Fruit fly (Drosophila melanogaster) whole organism: ENCODE data around the gene CG45089.

Source experiments
- CG8478 ChIP-seq: fragments of >200 bp; optimal IDR thresholded peaks from 2 replicates; lab custom pipeline; 2018; ENCODE audit warnings: inconsistent platforms
- Dll ChIP-seq: fragments of >200 bp; optimal IDR thresholded peaks from 2 replicates; lab custom pipeline; 2017
- EcR ChIP-seq, 2 experiments: fragments of >200 bp; optimal IDR thresholded peaks; 2 replicates each; lab custom pipeline; 2017; ENCODE audit warnings: missing biosample characterization in 2 of 2, missing genetic modification characterization in 2 of 2, missing genetic modification reagents in 2 of 2
- pan ChIP-seq: fragments of >200 bp; optimal IDR thresholded peaks from 2 replicates; lab custom pipeline; 2017
- psq ChIP-seq: fragments of >200 bp; optimal IDR thresholded peaks from 2 replicates; lab custom pipeline; 2017
- usp ChIP-seq: fragments of >200 bp; optimal IDR thresholded peaks from 2 replicates; lab custom pipeline; 2017; ENCODE audit warnings: missing biosample characterization, missing genetic modification characterization, mixed read lengths

Gene CG45089

dm6 chrX:7888386-7889024 is 5.1 kb downstream of the CG45089 start, which contains the start of gene Acat1:
TSS of gene Acat1 (minus strand) at chrX:7888785.
- no peak for TF ChIP-seq Dll (lab: Kevin White, UChicago)
- no peak for TF ChIP-seq pan
- TF ChIP-seq CG8478 (lab: Kevin White, UChicago), result no peak
- TF ChIP-seq EcR (GFP tag; optimal IDR thresholded peaks at IDR 0.05; lab: Kevin White, UChicago), result no peak
- TF ChIP-seq psq (lab: Kevin White, UChicago), result no peak
- TF ChIP-seq usp (GFP tag; lab: Kevin White, UChicago), result no peak

DNA sequence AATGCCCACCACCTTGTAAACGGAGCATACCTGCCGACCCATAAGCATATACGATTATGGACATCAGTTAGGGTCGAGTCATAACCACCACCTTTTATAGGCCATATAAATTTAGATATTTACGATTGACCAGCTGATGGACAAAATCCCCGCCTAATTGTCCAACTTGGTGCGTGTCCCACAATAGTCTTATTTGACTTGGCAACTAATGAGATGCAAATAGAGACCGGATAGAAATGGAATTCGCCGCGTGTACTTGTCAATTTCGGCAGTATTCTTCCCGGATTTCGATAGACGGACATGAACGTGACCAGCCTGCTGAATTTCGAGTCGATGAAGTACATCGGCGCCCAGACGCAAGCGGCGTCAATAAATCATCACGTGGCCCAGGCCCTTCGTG is 9.2 kb downstream of the CG45089 start, which contains the start of gene Ir7g:
TSS of gene Ir7g (plus strand) at position 301 of the 400 bp plus-strand sequence.
- TF ChIP-seq usp (GFP tag; lab: Kevin White, UChicago) (no peak), Dll (lab: Kevin White, UChicago) (no peak), EcR (GFP tag; optimal IDR thresholded peaks at IDR 0.05; lab: Kevin White, UChicago) (no peak), pan (no peak), CG8478 (lab: Kevin White, UChicago) (no peak), psq (lab: Kevin White, UChicago) (no peak)

- TF ChIP-seq usp (GFP tag; lab: Kevin White, UChicago) (no peak), pan (no peak), CG8478 (lab: Kevin White, UChicago) (no peak), EcR (GFP tag; optimal IDR thresholded peaks at IDR 0.05; lab: Kevin White, UChicago) (no peak), psq (lab: Kevin White, UChicago) (no peak), Dll (lab: Kevin White, UChicago) (no peak)
These were observed 9.7 kb downstream of the CG45089 start, which contains the start of gene Ir7f for dm6 chrX:7883926-7884325. TSS of gene Ir7f (minus strand) at chrX:7884026.

- no peak for TF ChIP-seq pan
- no peak for TF ChIP-seq EcR (GFP tag; optimal IDR thresholded peaks at IDR 0.05; lab: Kevin White, UChicago)
- TF ChIP-seq usp (GFP tag; lab: Kevin White, UChicago), result no peak
- no peak for TF ChIP-seq Dll (lab: Kevin White, UChicago)
- no peak for TF ChIP-seq CG8478 (lab: Kevin White, UChicago)
- TF ChIP-seq psq (lab: Kevin White, UChicago), result no peak
These were observed 12.0 kb downstream of the CG45089 start, which contains the start of gene Ir7e for dm6 chrX:7881579-7881978. TSS of gene Ir7e (minus strand) at chrX:7881679.

DNA sequence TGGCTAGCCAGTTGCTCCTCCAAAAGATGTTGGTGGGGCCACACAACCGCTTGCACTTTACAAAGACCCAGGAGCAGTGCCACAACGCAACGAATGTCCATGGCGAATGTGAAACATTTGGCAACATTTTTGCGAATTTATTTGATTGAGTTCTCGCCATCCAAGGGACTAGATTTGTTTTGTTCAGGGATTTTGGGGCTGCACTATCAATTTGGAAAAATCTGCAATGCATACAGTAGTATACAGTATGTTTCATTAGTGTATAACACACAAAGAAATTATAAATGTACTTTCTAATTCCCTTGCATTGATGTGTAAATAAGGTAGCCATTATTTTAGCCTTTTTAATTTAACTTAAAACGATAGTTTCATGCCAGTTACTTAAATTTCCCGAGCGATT is 14.9 kb downstream of the CG45089 start, which contains the start of gene Ir7d:
TSS of gene Ir7d (minus strand) at position 101 of the 400 bp plus-strand sequence.
- TF ChIP-seq psq (lab: Kevin White, UChicago) (no peak), pan (no peak), EcR (GFP tag; optimal IDR thresholded peaks at IDR 0.05; lab: Kevin White, UChicago) (no peak)

- no peak for TF ChIP-seq psq (lab: Kevin White, UChicago)
- no peak for TF ChIP-seq EcR (GFP tag; optimal IDR thresholded peaks at IDR 0.05; lab: Kevin White, UChicago)
- no peak for TF ChIP-seq Dll (lab: Kevin White, UChicago)
- no peak for TF ChIP-seq pan
- no peak for TF ChIP-seq CG8478 (lab: Kevin White, UChicago)
- no peak for TF ChIP-seq usp (GFP tag; lab: Kevin White, UChicago)
These were observed 19.5 kb downstream of the CG45089 start, which contains the start of gene Ir7c for dm6 chrX:7874094-7874493. TSS of gene Ir7c (plus strand) at chrX:7874394.

dm6 chrX:7873172-7873930 is 20.2 kb downstream of the CG45089 start, which contains the start of gene dec:
TSS of gene dec (minus strand) at chrX:7873222.
- no peak for TF ChIP-seq CG8478 (lab: Kevin White, UChicago)
- TF ChIP-seq Dll (lab: Kevin White, UChicago), result no peak
- no peak for TF ChIP-seq psq (lab: Kevin White, UChicago)
- TF ChIP-seq usp (GFP tag; lab: Kevin White, UChicago), result no peak
- no peak for TF ChIP-seq EcR (GFP tag; optimal IDR thresholded peaks at IDR 0.05; lab: Kevin White, UChicago)
- no peak for TF ChIP-seq pan

DNA sequence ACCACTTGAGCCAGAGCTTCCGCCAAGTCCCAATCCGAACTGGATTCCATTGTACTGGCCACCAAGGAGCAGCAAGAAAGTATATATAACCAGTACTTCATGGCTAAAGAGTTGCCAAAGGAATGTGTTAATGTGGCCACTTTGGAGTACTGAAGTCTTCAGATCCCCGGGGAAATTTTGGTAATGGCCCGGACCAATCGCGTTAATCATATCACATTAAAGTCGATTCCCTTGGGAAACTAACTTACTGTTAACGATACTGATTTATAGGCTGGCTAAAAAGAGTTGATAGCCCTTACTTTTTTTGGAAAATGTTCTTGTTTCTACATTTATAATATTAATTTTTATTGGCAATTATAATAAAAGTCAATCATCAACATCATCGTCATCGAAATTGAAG is 26.7 kb downstream of the CG45089 start, which contains the start of gene Ir7b:
TSS of gene Ir7b (minus strand) at position 101 of the 400 bp plus-strand sequence.
- TF ChIP-seq CG8478 (lab: Kevin White, UChicago), result no peak
- TF ChIP-seq usp (GFP tag; lab: Kevin White, UChicago), result no peak

DNA sequence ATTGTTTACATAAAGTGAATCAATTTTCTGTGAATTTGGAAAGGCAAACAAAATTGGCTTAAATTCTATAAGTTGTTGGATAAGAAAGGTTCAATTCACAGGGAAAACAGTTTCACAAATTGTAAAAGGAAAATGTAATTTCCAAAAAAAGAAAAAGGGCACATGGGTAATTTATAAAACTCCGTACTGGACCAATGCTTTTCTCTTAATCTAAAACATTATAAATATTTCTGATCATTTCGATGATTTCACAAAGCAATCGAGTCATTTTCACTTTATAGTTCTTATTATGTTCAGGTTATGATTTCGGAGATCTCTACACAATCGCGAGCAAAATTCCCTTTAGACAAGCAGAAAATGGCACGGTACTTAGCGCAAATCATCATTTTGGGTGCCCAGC is 35.7 kb downstream of the CG45089 start, which contains the start of gene CG1409:
TSS of gene CG1409 (plus strand) at position 301 of the 400 bp plus-strand sequence.
- no peak for TF ChIP-seq psq (lab: Kevin White, UChicago)
- no peak for TF ChIP-seq EcR (GFP tag; optimal IDR thresholded peaks at IDR 0.05; lab: Kevin White, UChicago)
- no peak for TF ChIP-seq Dll (lab: Kevin White, UChicago)
- no peak for TF ChIP-seq usp (GFP tag; lab: Kevin White, UChicago)
- TF ChIP-seq CG8478 (lab: Kevin White, UChicago), result no peak
- TF ChIP-seq pan, result no peak

DNA sequence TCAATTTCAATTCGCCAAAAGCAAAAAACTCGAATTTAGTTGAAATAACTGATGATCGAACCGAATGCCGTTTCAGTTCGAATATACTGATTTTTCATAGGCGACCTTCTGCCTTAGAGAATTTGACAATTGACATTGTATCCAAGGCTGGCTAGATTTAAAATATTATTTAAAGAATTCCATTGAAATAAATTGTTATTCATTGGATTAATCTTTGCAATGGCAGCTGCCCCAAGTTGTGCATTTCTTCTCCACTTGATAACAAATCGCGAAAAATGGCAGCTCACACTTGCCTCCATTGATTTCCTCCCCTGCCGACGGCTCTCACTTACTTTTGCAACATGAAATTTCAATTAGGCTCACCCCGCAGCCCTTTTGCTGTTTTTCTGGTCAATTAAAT is 39.5 kb downstream of the CG45089 start, which contains the start of gene CG10920:
TSS of gene CG10920 (minus strand) at position 101 of the 400 bp plus-strand sequence.
- TF ChIP-seq usp (GFP tag; lab: Kevin White, UChicago) (no peak), CG8478 (lab: Kevin White, UChicago) (no peak), Dll (lab: Kevin White, UChicago) (no peak), pan (no peak), psq (lab: Kevin White, UChicago) (no peak), EcR (GFP tag; optimal IDR thresholded peaks at IDR 0.05; lab: Kevin White, UChicago) (no peak)
